Worm (Caenorhabditis elegans): ENCODE results near the gene nlp-9.

nlp-9 gene

ce11 chrV:4190232-4190631 lies 29.2 kb upstream of the nlp-9 start (continued):
- TF ChIP-seq dmd-8 (GFP tag; IDR thresholded peaks at IDR 0.05) (0 out of 2 replicates have a peak, but pooled peaks have one; percentile 36), dmd-6 (GFP tag; IDR thresholded peaks at IDR 0.05) (peak; percentile 45)

DNA sequence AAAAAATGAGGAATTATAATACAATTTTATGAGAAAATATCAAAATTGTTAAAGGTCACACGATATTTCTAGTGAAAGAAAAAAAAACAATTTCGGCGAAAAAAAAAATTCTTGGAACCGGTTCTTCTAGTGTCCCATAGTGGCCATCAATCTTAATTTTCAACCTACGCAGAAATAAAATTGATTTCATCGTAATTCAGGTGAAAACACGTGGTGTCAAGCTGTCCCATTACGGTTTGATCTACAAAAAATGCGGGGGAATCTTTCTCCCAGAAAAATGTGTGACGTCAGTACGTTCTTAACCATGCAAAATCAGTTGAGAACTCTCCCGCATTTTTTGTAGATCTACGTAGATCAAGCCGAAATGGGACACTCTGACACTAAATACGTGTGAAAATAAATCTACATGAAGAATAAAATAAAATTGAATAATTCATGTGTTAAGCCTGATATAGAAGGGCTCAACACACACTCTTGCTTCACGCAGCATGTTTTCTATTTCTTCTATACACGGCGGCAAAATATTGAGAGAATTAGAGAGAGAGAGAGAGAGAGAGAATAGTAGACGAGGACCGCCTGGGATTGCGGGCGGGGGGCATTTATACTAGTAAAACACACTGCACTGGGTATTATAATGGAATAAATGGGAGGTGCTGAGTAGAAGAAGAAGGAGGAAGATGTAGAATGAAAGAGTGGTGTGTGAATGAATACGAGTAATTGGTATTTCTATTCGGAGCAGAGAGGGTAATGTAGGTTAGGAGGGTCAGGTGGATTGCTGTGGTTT lies 26.6 kb upstream of the nlp-9 start:
- TF ChIP-seq mes-2 (tag; optimal IDR thresholded peaks at IDR 0.05; ENCODE audit: poor library complexity, severe bottlenecking) (peak; percentile 16), mxl-3 (GFP tag; optimal IDR thresholded peaks at IDR 0.05) (peak; percentile 8), aha-1 (tag) (peak; percentile 67), jun-1 (tag; optimal IDR thresholded peaks at IDR 0.05) (no peak), nhr-28 (tag; optimal IDR thresholded peaks at IDR 0.05) (peak; percentile 3), dmd-6 (GFP tag; IDR thresholded peaks at IDR 0.05) (peak; percentile 35; the same call in 1 of the 2 replicates), ceh-20 (GFP tag; IDR thresholded peaks at IDR 0.05) (peak; percentile 43; the same call in 1 of the 2 replicates), nhr-10 (tag; optimal IDR thresholded peaks at IDR 0.05) (no peak), nhr-42 (GFP tag; IDR thresholded peaks at IDR 0.05) (no peak)

DNA sequence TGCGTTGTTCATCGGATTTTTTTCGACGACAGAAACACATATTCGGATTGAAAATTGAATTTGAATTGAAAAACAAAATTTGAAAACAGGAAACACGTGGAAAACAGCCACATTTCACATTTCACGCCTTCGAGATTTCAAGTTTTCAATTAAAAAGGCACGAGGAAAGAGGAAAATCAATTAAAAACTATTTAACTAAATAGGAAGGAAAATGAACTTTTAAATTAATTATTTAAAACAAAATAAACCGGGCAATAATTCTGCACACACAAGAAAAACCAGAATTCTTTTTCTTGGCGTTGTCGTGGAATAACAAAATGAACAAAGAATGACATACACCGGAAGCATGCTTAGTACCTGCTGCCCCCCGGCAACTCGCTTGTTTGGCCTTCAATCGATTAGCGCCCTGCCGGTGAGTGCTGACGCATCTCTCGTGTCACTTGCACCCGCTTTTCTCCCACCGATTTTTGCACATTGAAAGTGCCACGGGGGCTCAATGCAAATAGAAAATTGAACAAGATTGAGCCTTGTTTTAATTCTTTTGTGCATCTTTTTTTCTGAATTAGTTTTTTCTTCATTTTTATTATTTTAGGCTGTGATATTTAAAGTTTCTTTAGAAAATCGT lies 24.7 kb upstream of the nlp-9 start, which contains the start of gene Y45G5AM.9:
Gene Y45G5AM.9, minus strand, starts transcription at position 51 of the 625 bp plus-strand sequence.
- TF ChIP-seq nhr-111 (GFP tag; optimal IDR thresholded peaks at IDR 0.05) (no peak), mes-2 (tag; optimal IDR thresholded peaks at IDR 0.05; ENCODE audit: poor library complexity, severe bottlenecking) (peak; percentile 88), D1046.2 (GFP tag; IDR thresholded peaks at IDR 0.05) (0 out of 2 replicates have a peak, but pooled peaks have one; percentile 30), lin-39 (tag; optimal IDR thresholded peaks at IDR 0.05) (no peak), zfp-3 (GFP tag; conservative IDR thresholded peaks at IDR 0.05) (no peak), saeg-2 (GFP tag; IDR thresholded peaks at IDR 0.05) (no peak), egl-27 (tag; optimal IDR thresholded peaks at IDR 0.05) (no peak), Y5F2A.4 (GFP tag; optimal IDR thresholded peaks at IDR 0.05) (no peak), tra-1 (GFP tag; IDR thresholded peaks at IDR 0.05) (no peak), nhr-6 (tag; optimal IDR thresholded peaks at IDR 0.05) (no peak), F37D6.2 (tag; optimal IDR thresholded peaks at IDR 0.05) (peak; percentile 64), lin-1 (GFP tag; IDR thresholded peaks at IDR 0.05) (peak; percentile 66; the same call in 1 of the 2 replicates), zfp-2 (tag; optimal IDR thresholded peaks at IDR 0.05) (no peak), php-3 (GFP tag; IDR thresholded peaks at IDR 0.05) (0 out of 2 replicates have a peak, but pooled peaks have one; percentile 30), aly-2 (tag; optimal IDR thresholded peaks at IDR 0.05) (no peak), R02D3.7 (tag; optimal IDR thresholded peaks at IDR 0.05) (no peak), ceh-32 (tag; optimal IDR thresholded peaks at IDR 0.05; ENCODE audit: poor library complexity) (no peak), fos-1 (tag; optimal IDR thresholded peaks at IDR 0.05) (no peak), F26F4.8 (GFP tag; conservative IDR thresholded peaks at IDR 0.05) (no peak), cey-2 (tag; optimal IDR thresholded peaks at IDR 0.05; ENCODE audit: borderline replicate concordance, insufficient read depth) (no peak), attf-4 (tag; optimal IDR thresholded peaks at IDR 0.05) (no peak), unc-62 (GFP tag; optimal IDR thresholded peaks at IDR 0.05 in 1 of 2) (peak in 1 of 2 experiments; percentile 99), unc-62 (tag; optimal IDR thresholded peaks at IDR 0.05) (no peak), Y75B8A.6 (GFP tag; IDR thresholded peaks at IDR 0.05) (no peak), nhr-25 (tag; optimal IDR thresholded peaks at IDR 0.05; ENCODE audit: borderline replicate concordance, insufficient read depth) (no peak), dmd-8 (GFP tag; IDR thresholded peaks at IDR 0.05) (no peak), ztf-11 (tag; optimal IDR thresholded peaks at IDR 0.05) (no peak), gei-8 (GFP tag; optimal IDR thresholded peaks at IDR 0.05) (no peak), lin-13 (GFP tag; optimal IDR thresholded peaks at IDR 0.05) (peak; percentile 66), hlh-11 (tag; optimal IDR thresholded peaks at IDR 0.05) (no peak), mxl-3 (GFP tag; optimal IDR thresholded peaks at IDR 0.05) (peak; percentile 81), nhr-42 (GFP tag; IDR thresholded peaks at IDR 0.05) (peak; percentile 58; the same call in 1 of the 2 replicates), vab-7 (GFP tag; IDR thresholded peaks at IDR 0.05) (peak; percentile 58; the same call in 1 of the 2 replicates), tag-97 (GFP tag; IDR thresholded peaks at IDR 0.05) (no peak), nhr-10 (tag; optimal IDR thresholded peaks at IDR 0.05) (no peak), lin-15B (tag; optimal IDR thresholded peaks at IDR 0.05) (no peak), daf-12 (tag; optimal IDR thresholded peaks at IDR 0.05) (no peak), skn-1 (tag; optimal IDR thresholded peaks at IDR 0.05) (no peak), Y105C5A.15 (GFP tag; IDR thresholded peaks at IDR 0.05) (no peak), aha-1 (tag) (peak; percentile 86)
